Worm (Caenorhabditis elegans) whole organism, L1 larva: Measurements from ENCODE around the gene glo-4.

Source experiments
- Y116A8C.19 ChIP-seq: sonication (generic microtip); optimal IDR thresholded peaks from 2 replicates; lab custom pipeline; 2016; ENCODE audit warnings: missing compliant biosample characterization, missing genetic modification characterization, borderline replicate concordance
- alr-1 ChIP-seq: fragments of 200-800 bp; sonication (Bioruptor generic); optimal IDR thresholded peaks from 2 replicates; lab custom pipeline; 2018; ENCODE audit warnings: borderline replicate concordance, mild to moderate bottlenecking, missing genetic modification characterization, missing compliant biosample characterization
- aly-2 ChIP-seq: fragments of 150-350 bp; optimal IDR thresholded peaks from 2 replicates; lab custom pipeline; 2014; ENCODE audit warnings: missing biosample characterization, missing genetic modification characterization
- ama-1 ChIP-seq: fragments of 150-350 bp; optimal IDR thresholded peaks from 2 replicates; lab custom pipeline; 2014
- blmp-1 ChIP-seq: fragments of 150-350 bp; optimal IDR thresholded peaks from 2 replicates; lab custom pipeline; 2014; ENCODE audit warnings: missing biosample characterization, missing genetic modification characterization
- ceh-63 ChIP-seq: fragments of 200-800 bp; sonication (Bioruptor generic); optimal IDR thresholded peaks from 2 replicates; lab custom pipeline; 2018; ENCODE audit warnings: mild to moderate bottlenecking, missing genetic modification characterization, missing compliant biosample characterization
- ceh-8 ChIP-seq: fragments of 200-800 bp; sonication (Bioruptor generic); optimal IDR thresholded peaks from 2 replicates; lab custom pipeline; 2018; ENCODE audit warnings: mild to moderate bottlenecking, missing genetic modification characterization, moderate library complexity, missing compliant biosample characterization
- ceh-90 ChIP-seq: sonication (generic microtip); optimal IDR thresholded peaks from 2 replicates; lab custom pipeline; 2016; ENCODE audit warnings: missing genetic modification characterization, missing compliant biosample characterization
- dpl-1 ChIP-seq, 3 experiments: fragments of 150-350 bp in 2 of 3; sonication (generic microtip) in 1 of 3; optimal IDR thresholded peaks; 2 replicates each; lab custom pipeline; 2014 to 2017; ENCODE audit warnings: missing biosample characterization in 3 of 3, missing genetic modification characterization in 3 of 3, missing genetic modification reagents in 3 of 3
- dsc-1 ChIP-seq: sonication (generic microtip); optimal IDR thresholded peaks from 2 replicates; lab custom pipeline; 2016; ENCODE audit warnings: mild to moderate bottlenecking, missing genetic modification characterization, missing compliant biosample characterization
- efl-1 ChIP-seq, 4 experiments: fragments of 150-350 bp; optimal IDR thresholded peaks in 3 of 4; peaks in 1 of 4; 1 replicate in 1 of 4; 2 replicates in 3 of 4; lab custom pipeline; 2014; ENCODE audit warnings: missing biosample characterization in 2 of 4, missing genetic modification characterization in 2 of 4, missing genetic modification reagents in 2 of 4
- elt-3 ChIP-seq, 6 experiments: fragments of 150-350 bp in 1 of 6; sonication (generic microtip); optimal IDR thresholded peaks; 2 replicates each; lab custom pipeline; 2017 to 2018; ENCODE audit warnings: missing biosample characterization in 6 of 6, missing genetic modification characterization in 6 of 6, inconsistent platforms in 1 of 6
- ets-5 ChIP-seq: fragments of 200-800 bp; sonication (Bioruptor generic); IDR thresholded peaks from 2 replicates; pipeline ENCODE4 v1.3.6; 2022; ENCODE audit warnings: missing genetic modification characterization, missing compliant biosample characterization
- fkh-10 ChIP-seq: sonication (generic microtip); optimal IDR thresholded peaks from 2 replicates; lab custom pipeline; 2017; ENCODE audit warnings: missing biosample characterization, missing genetic modification reagents, missing genetic modification characterization
- fkh-4 ChIP-seq: sonication (generic microtip); optimal IDR thresholded peaks from 2 replicates; lab custom pipeline; 2016; ENCODE audit warnings: missing compliant biosample characterization, missing genetic modification characterization, borderline replicate concordance
- hlh-4 ChIP-seq: sonication (generic microtip); optimal IDR thresholded peaks from 2 replicates; lab custom pipeline; 2016; ENCODE audit warnings: mild to moderate bottlenecking, missing genetic modification characterization, missing compliant biosample characterization
- hpl-2 ChIP-seq: fragments of 150-350 bp; optimal IDR thresholded peaks from 2 replicates; lab custom pipeline; 2014; ENCODE audit warnings: missing biosample characterization, missing genetic modification reagents, missing genetic modification characterization
- irx-1 ChIP-seq: sonication (generic microtip); optimal IDR thresholded peaks from 2 replicates; lab custom pipeline; 2016; ENCODE audit warnings: missing genetic modification characterization, missing compliant biosample characterization
- isw-1 ChIP-seq: fragments of 200-800 bp; sonication (Bioruptor generic); IDR thresholded peaks from 2 replicates; pipeline ENCODE4 v1.3.6; 2022; ENCODE audit warnings: missing genetic modification characterization, missing compliant biosample characterization
- lin-13 ChIP-seq: fragments of 150-350 bp; optimal IDR thresholded peaks from 2 replicates; lab custom pipeline; 2014; ENCODE audit warnings: missing biosample characterization, missing genetic modification reagents, missing genetic modification characterization
- lin-14 ChIP-seq: fragments of 200-800 bp; sonication (Bioruptor generic); optimal IDR thresholded peaks from 2 replicates; lab custom pipeline; 2018; ENCODE audit warnings: mild to moderate bottlenecking, missing genetic modification characterization, moderate library complexity, missing compliant biosample characterization
- lin-15B ChIP-seq: fragments of 150-350 bp; sonication (generic microtip); optimal IDR thresholded peaks from 3 replicates; lab custom pipeline; 2014; ENCODE audit warnings: missing biosample characterization, missing genetic modification characterization
- lin-35 ChIP-seq, 2 experiments: fragments of 150-350 bp; optimal IDR thresholded peaks; 2 replicates each; lab custom pipeline; 2014; ENCODE audit warnings: missing biosample characterization in 2 of 2, missing genetic modification characterization in 2 of 2, missing genetic modification reagents in 2 of 2
- lin-39 ChIP-seq: fragments of 150-350 bp; optimal IDR thresholded peaks from 2 replicates; lab custom pipeline; 2014; ENCODE audit warnings: missing biosample characterization, missing genetic modification reagents, missing genetic modification characterization
- lir-3 ChIP-seq: sonication (generic microtip); optimal IDR thresholded peaks from 2 replicates; lab custom pipeline; 2016; ENCODE audit warnings: mild to moderate bottlenecking, missing genetic modification characterization, moderate library complexity, missing compliant biosample characterization; ENCODE audit not compliant: poor library complexity
- mab-9 ChIP-seq: fragments of 200-800 bp; sonication (Bioruptor generic); IDR thresholded peaks from 2 replicates; pipeline ENCODE4 v1.3.6; 2022; ENCODE audit warnings: missing genetic modification reagents, missing genetic modification characterization, missing compliant biosample characterization
- mdl-1 ChIP-seq, 2 experiments: fragments of 150-350 bp; optimal IDR thresholded peaks; 2 replicates each; lab custom pipeline; 2014 to 2017; ENCODE audit warnings: missing biosample characterization in 2 of 2, missing genetic modification characterization in 2 of 2, inconsistent platforms in 1 of 2
- mef-2 ChIP-seq: fragments of 150-350 bp; optimal IDR thresholded peaks from 2 replicates; lab custom pipeline; 2014; ENCODE audit warnings: missing biosample characterization, missing genetic modification characterization
- mep-1 ChIP-seq: fragments of 150-350 bp; optimal IDR thresholded peaks from 2 replicates; lab custom pipeline; 2014; ENCODE audit warnings: missing biosample characterization, missing genetic modification characterization
- nhr-20 ChIP-seq: sonication (generic microtip); optimal IDR thresholded peaks from 2 replicates; lab custom pipeline; 2016; ENCODE audit warnings: mild to moderate bottlenecking, missing genetic modification characterization, missing compliant biosample characterization
- nhr-237 ChIP-seq: fragments of 150-350 bp; optimal IDR thresholded peaks from 2 replicates; lab custom pipeline; 2014; ENCODE audit warnings: missing biosample characterization, missing genetic modification characterization
- nhr-28 ChIP-seq: fragments of 150-350 bp; optimal IDR thresholded peaks from 2 replicates; lab custom pipeline; 2014; ENCODE audit warnings: missing biosample characterization, missing genetic modification characterization
- nhr-47 ChIP-seq: sonication (generic microtip); optimal IDR thresholded peaks from 2 replicates; lab custom pipeline; 2016; ENCODE audit warnings: mild to moderate bottlenecking, missing genetic modification characterization, moderate library complexity, missing compliant biosample characterization
- nhr-71 ChIP-seq: sonication (generic microtip); optimal IDR thresholded peaks from 2 replicates; lab custom pipeline; 2016; ENCODE audit warnings: mild to moderate bottlenecking, missing genetic modification characterization, moderate library complexity, missing compliant biosample characterization
- nhr-77 ChIP-seq: fragments of 150-350 bp; optimal IDR thresholded peaks from 2 replicates; lab custom pipeline; 2014; ENCODE audit warnings: missing biosample characterization, missing genetic modification characterization
- nhr-84 ChIP-seq: sonication (generic microtip); optimal IDR thresholded peaks from 2 replicates; lab custom pipeline; 2017; ENCODE audit warnings: missing biosample characterization, missing genetic modification characterization
- pag-3 ChIP-seq: sonication (generic microtip); optimal IDR thresholded peaks from 2 replicates; lab custom pipeline; 2017; ENCODE audit warnings: missing genetic modification characterization, mild to moderate bottlenecking, missing compliant biosample characterization, antibody characterized with exemption, borderline replicate concordance; ENCODE audit not compliant: insufficient read depth
- pax-3 ChIP-seq: fragments of 200-800 bp; sonication (Bioruptor generic); optimal IDR thresholded peaks from 2 replicates; lab custom pipeline; 2018; ENCODE audit warnings: mild to moderate bottlenecking, missing genetic modification characterization, moderate library complexity, missing compliant biosample characterization
- rnt-1 ChIP-seq: sonication (generic microtip); optimal IDR thresholded peaks from 2 replicates; lab custom pipeline; 2016; ENCODE audit warnings: mild to moderate bottlenecking, missing genetic modification characterization, moderate library complexity, missing compliant biosample characterization
- snpc-4 ChIP-seq: fragments of 150-350 bp; optimal IDR thresholded peaks from 2 replicates; lab custom pipeline; 2014; ENCODE audit warnings: missing biosample characterization, missing genetic modification characterization
- snu-23 ChIP-seq: sonication (generic microtip); optimal IDR thresholded peaks from 2 replicates; lab custom pipeline; 2016; ENCODE audit warnings: missing genetic modification characterization, missing compliant biosample characterization
- sup-37 ChIP-seq: fragments of 200-800 bp; sonication (Bioruptor generic); optimal IDR thresholded peaks from 2 replicates; lab custom pipeline; 2018; ENCODE audit warnings: mild to moderate bottlenecking, missing genetic modification characterization, missing compliant biosample characterization
- swsn-7 ChIP-seq: sonication (generic microtip); optimal IDR thresholded peaks from 2 replicates; lab custom pipeline; 2016; ENCODE audit warnings: missing genetic modification characterization, missing compliant biosample characterization
- tbx-2 ChIP-seq: sonication (generic microtip); optimal IDR thresholded peaks from 2 replicates; lab custom pipeline; 2016; ENCODE audit warnings: missing genetic modification characterization, missing compliant biosample characterization
- unc-130 ChIP-seq: fragments of 150-350 bp; optimal IDR thresholded peaks from 2 replicates; lab custom pipeline; 2017; ENCODE audit warnings: missing biosample characterization, missing genetic modification characterization, inconsistent platforms
- unc-62 ChIP-seq: fragments of 150-350 bp; optimal IDR thresholded peaks from 2 replicates; lab custom pipeline; 2014; ENCODE audit warnings: missing biosample characterization, missing genetic modification reagents, missing genetic modification characterization
- unc-98 ChIP-seq: fragments of 200-800 bp; sonication (Bioruptor generic); IDR thresholded peaks from 2 replicates; pipeline ENCODE4 v1.3.6; 2022; ENCODE audit warnings: missing genetic modification characterization, missing compliant biosample characterization
- vab-15 ChIP-seq: sonication (generic microtip); optimal IDR thresholded peaks from 2 replicates; lab custom pipeline; 2017; ENCODE audit warnings: missing genotype, mild to moderate bottlenecking, missing genetic modification characterization, missing compliant biosample characterization
- xbp-1 ChIP-seq: sonication (generic microtip); optimal IDR thresholded peaks from 2 replicates; lab custom pipeline; 2016; ENCODE audit warnings: missing genetic modification characterization, missing compliant biosample characterization
- zag-1 ChIP-seq: fragments of 150-350 bp; optimal IDR thresholded peaks from 2 replicates; lab custom pipeline; 2014; ENCODE audit warnings: missing biosample characterization, missing genetic modification characterization
- zip-4 ChIP-seq: fragments of 200-800 bp; sonication (Bioruptor generic); optimal IDR thresholded peaks from 2 replicates; lab custom pipeline; 2018; ENCODE audit warnings: mild to moderate bottlenecking, missing genetic modification characterization, moderate library complexity, missing compliant biosample characterization
- ztf-11 ChIP-seq, 2 experiments: sonication (generic microtip); optimal IDR thresholded peaks; 2 replicates each; lab custom pipeline; 2016 to 2017; ENCODE audit warnings: missing genetic modification characterization in 2 of 2, missing biosample characterization in 1 of 2, missing compliant biosample characterization in 1 of 2
- ztf-4 ChIP-seq: fragments of 150-350 bp; optimal IDR thresholded peaks from 2 replicates; lab custom pipeline; 2014; ENCODE audit warnings: missing biosample characterization, missing genetic modification characterization

glo-4 gene

DNA sequence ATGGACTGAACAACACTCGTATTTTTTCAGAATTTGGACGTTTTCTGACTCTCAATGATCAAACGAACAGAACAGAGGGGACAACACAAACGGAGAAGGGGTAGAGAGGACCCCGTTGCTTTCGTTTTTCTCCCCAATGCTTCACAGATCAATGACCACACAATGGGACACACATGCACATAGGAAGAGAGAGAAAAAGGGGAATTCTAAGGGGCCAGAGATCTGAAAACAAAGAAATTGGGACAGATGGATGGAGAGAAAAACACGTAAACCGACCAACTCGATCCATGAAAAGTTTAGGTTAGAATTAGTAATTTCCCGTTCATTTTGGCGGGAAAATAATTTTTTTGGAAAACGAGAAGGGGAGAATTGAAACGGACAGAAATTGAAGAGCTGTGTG is 27.4 kb upstream of the glo-4 start:
- no peak for TF ChIP-seq fkh-4 (tag; lab: Kevin White, UChicago)
- TF ChIP-seq unc-98 (GFP tag; lab: Robert Waterston, UW): no peak
- no peak for TF ChIP-seq mep-1 (tag; lab: Kevin White, UChicago)
- TF ChIP-seq unc-62 (GFP tag; lab: Kevin White, UChicago): no peak
- TF ChIP-seq lin-14 (GFP tag; lab: Kevin White, UChicago): peak; percentile 68
- TF ChIP-seq tbx-2: no peak
- peak; percentile 32 for TF ChIP-seq rnt-1 (tag; lab: Kevin White, UChicago)
- no peak for TF ChIP-seq isw-1
- no peak for TF ChIP-seq zag-1 (tag; lab: Kevin White, UChicago)
- TF ChIP-seq alr-1 (tag; lab: Kevin White, UChicago): no peak
- TF ChIP-seq nhr-84 (tag; lab: Kevin White, UChicago): no peak
- no peak for TF ChIP-seq swsn-7 (tag; lab: Kevin White, UChicago)
- no peak for TF ChIP-seq irx-1
- TF ChIP-seq sup-37 (GFP tag; lab: Kevin White, UChicago): no peak
- TF ChIP-seq lin-13 (GFP tag; lab: Kevin White, UChicago): no peak
- no peak for TF ChIP-seq ets-5 (GFP tag; lab: Robert Waterston, UW)
- TF ChIP-seq ceh-8 (GFP tag; lab: Kevin White, UChicago): no peak
- no peak for TF ChIP-seq ceh-90
- TF ChIP-seq lin-35 (GFP tag; optimal IDR thresholded peaks at IDR 0.05; lab: Kevin White, UChicago): no peak
- TF ChIP-seq mef-2 (tag; lab: Kevin White, UChicago): no peak
- no peak for TF ChIP-seq mab-9 (GFP tag; lab: Robert Waterston, UW)
- no peak for TF ChIP-seq mdl-1 (tag; optimal IDR thresholded peaks at IDR 0.05; lab: Kevin White, UChicago)
- TF ChIP-seq Y116A8C.19 (tag; lab: Kevin White, UChicago): no peak
- TF ChIP-seq ztf-4: no peak
- TF ChIP-seq hlh-4 (tag; lab: Kevin White, UChicago): no peak
- no peak for TF ChIP-seq dpl-1 (GFP tag; optimal IDR thresholded peaks at IDR 0.05; lab: Kevin White, UChicago)
- no peak for TF ChIP-seq nhr-47 (tag; lab: Kevin White, UChicago)
- no peak for TF ChIP-seq blmp-1 (tag; lab: Kevin White, UChicago)
- TF ChIP-seq nhr-28 (tag; lab: Kevin White, UChicago): no peak
- no peak for TF ChIP-seq efl-1 (optimal IDR thresholded peaks at IDR 0.05; lab: Kevin White, UChicago)
- TF ChIP-seq efl-1 (GFP tag; optimal IDR thresholded peaks at IDR 0.05 in 1 of 2; lab: Kevin White, UChicago): peak in 1 of 2 experiments; percentile 38
- peak; percentile 25 for TF ChIP-seq nhr-20 (tag; lab: Kevin White, UChicago)
- no peak for TF ChIP-seq unc-130 (tag; lab: Kevin White, UChicago)
- no peak for TF ChIP-seq pag-3 (tag; lab: Kevin White, UChicago)
- no peak for TF ChIP-seq snpc-4 (tag; lab: Kevin White, UChicago)
- no peak for TF ChIP-seq ceh-63
- peak; percentile 24 for TF ChIP-seq dsc-1
- TF ChIP-seq elt-3 (tag; optimal IDR thresholded peaks at IDR 0.05; lab: Kevin White, UChicago): no peak
- TF ChIP-seq hpl-2 (GFP tag; lab: Kevin White, UChicago): no peak
- no peak for TF ChIP-seq vab-15
- TF ChIP-seq nhr-71: peak; percentile 55
- TF ChIP-seq ztf-11 (tag; optimal IDR thresholded peaks at IDR 0.05; lab: Kevin White, UChicago): no peak
- no peak for TF ChIP-seq fkh-10
- no peak for TF ChIP-seq lin-15B (tag; lab: Kevin White, UChicago)
- no peak for TF ChIP-seq lir-3 (tag; lab: Kevin White, UChicago)
- TF ChIP-seq lin-39 (tag; lab: Kevin White, UChicago): no peak
- no peak for TF ChIP-seq zip-4 (GFP tag; lab: Kevin White, UChicago)
- no peak for TF ChIP-seq aly-2 (tag; lab: Kevin White, UChicago)
- TF ChIP-seq snu-23: no peak
- TF ChIP-seq nhr-77 (tag; lab: Kevin White, UChicago): no peak
- no peak for TF ChIP-seq ama-1 (lab: Kevin White, UChicago)
- TF ChIP-seq nhr-237 (tag; lab: Kevin White, UChicago): no peak
- no peak for TF ChIP-seq pax-3
- TF ChIP-seq xbp-1 (tag; lab: Kevin White, UChicago): no peak
